Fruit fly (Drosophila melanogaster) S2 (cell line): ENCODE data around the gene CG46435.

Experiments used
- CG8478 ChIP-seq: fragments of >200 bp; optimal IDR thresholded peaks from 2 replicates; lab custom pipeline; 2018
- CTCF ChIP-seq, 2 experiments: fragments of >200 bp; optimal IDR thresholded peaks; 2 replicates each; lab custom pipeline; 2018

DNA sequence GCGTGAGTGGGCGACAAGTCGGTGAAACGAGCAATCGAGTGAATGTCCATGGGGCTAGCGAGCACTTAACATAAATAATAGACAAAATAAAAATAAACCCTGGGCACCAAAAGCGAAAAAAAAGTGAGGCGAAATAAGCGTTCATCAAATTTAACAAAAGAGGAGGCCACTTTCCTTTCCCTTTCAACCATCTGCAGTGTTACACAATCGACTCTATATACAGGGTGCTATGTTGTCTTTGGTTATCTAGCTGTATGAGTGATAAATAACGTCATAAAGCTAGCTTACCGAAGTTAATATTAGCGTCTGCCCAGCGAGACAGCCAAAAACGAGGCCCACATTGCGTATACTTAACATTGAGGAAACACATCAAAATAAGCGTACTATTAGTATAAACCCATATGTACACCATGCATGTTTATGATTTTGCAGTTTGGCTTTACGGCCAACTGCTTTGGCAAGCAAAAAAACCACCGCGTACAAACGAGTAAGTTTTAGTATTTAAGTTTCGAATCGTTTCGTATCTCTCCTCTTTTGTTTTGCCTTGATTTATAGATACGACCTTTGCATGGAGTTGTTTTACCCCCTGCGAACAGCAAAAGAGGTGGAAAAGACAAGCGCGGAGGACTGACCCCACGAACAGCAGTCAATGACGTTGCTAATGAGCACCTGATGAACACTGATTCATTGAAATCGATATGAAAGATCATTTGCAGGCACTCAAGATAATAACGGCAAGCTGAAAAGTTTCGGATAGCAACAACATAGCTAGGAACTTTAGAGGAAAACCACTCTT, 20.2 kb downstream of the CG46435 start:
- TF ChIP-seq CG8478 (lab: Kevin White, UChicago) (no peak), CTCF (optimal IDR thresholded peaks at IDR 0.05; lab: Kevin White, UChicago) (no peak)
